Worm (Caenorhabditis elegans) whole organism, midembryonic: ENCODE results near the gene C10F3.7.

Experiments
- T22C8.4 ChIP-seq: fragments of 200-800 bp; sonication (Bioruptor generic); IDR thresholded peaks from 2 replicates; pipeline ENCODE4 v1.3.6; 2022; ENCODE audit warnings: missing genetic modification characterization, missing compliant biosample characterization
- cog-1 ChIP-seq: sonication (generic microtip); optimal IDR thresholded peaks from 2 replicates; lab custom pipeline; 2016; ENCODE audit warnings: missing genetic modification characterization, missing compliant biosample characterization
- flt-1 ChIP-seq: fragments of 200-800 bp; sonication (Bioruptor generic); IDR thresholded peaks from 2 replicates; pipeline ENCODE4 v1.3.6; 2022; ENCODE audit warnings: missing genetic modification characterization, missing compliant biosample characterization
- klf-2 ChIP-seq: fragments of 200-800 bp; sonication (Bioruptor generic); conservative IDR thresholded peaks from 2 replicates; pipeline ENCODE4 v1.3.6; 2022; ENCODE audit warnings: missing genetic modification reagents, missing genetic modification characterization, missing compliant biosample characterization
- ref-1 ChIP-seq: fragments of 200-800 bp; sonication (Bioruptor generic); conservative IDR thresholded peaks from 2 replicates; pipeline ENCODE4 v1.3.6; 2022; ENCODE audit warnings: missing genetic modification reagents, missing genetic modification characterization, missing compliant biosample characterization
- tab-1 ChIP-seq: fragments of 200-800 bp; sonication (Bioruptor generic); IDR thresholded peaks from 2 replicates; pipeline ENCODE4 v1.3.6; 2022; ENCODE audit warnings: missing genetic modification characterization, missing compliant biosample characterization

DNA sequence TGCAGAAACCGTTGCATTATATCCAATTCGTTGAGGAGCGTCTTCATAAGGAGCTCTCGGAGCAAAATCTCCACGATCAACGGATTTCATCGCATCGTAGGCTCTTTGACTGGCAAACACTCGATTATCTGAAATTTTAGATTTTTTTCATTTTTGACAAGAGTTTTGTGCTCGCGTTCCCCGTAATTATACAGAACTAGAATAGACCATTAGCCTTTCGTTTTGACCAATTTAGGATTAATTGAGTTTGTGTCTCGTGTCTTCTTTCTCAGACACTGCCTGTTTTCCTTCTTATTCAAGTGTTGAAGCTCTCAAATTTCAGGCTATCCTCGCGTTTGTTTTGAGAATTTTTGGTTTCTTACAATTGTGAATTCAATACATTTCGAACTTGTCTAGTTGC lies 23.6 kb downstream of the C10F3.7 start:
- TF ChIP-seq T22C8.4 (GFP tag; lab: Robert Waterston, UW): no peak
- no peak for TF ChIP-seq ref-1 (GFP tag; lab: Robert Waterston, UW)
- no peak for TF ChIP-seq flt-1 (GFP tag; lab: Robert Waterston, UW)
- TF ChIP-seq klf-2 (GFP tag; lab: Robert Waterston, UW): no peak
- no peak for TF ChIP-seq cog-1
- no peak for TF ChIP-seq tab-1 (GFP tag; lab: Robert Waterston, UW)
